Worm (Caenorhabditis elegans) whole organism, L1 larva: ENCODE results near the gene F58B4.7.

Experiments used
- C16A3.4 ChIP-seq: fragments of 150-350 bp; optimal IDR thresholded peaks from 2 replicates; lab custom pipeline; 2014; ENCODE audit warnings: missing biosample characterization, missing genetic modification characterization
- C34B4.2 ChIP-seq: sonication (generic microtip); optimal IDR thresholded peaks from 2 replicates; lab custom pipeline; 2017; ENCODE audit warnings: mild to moderate bottlenecking, missing genetic modification characterization, missing compliant biosample characterization
- F16B12.6 ChIP-seq: fragments of 150-350 bp; optimal IDR thresholded peaks from 2 replicates; lab custom pipeline; 2014; ENCODE audit warnings: missing biosample characterization, missing genetic modification characterization
- aha-1 ChIP-seq: fragments of 150-350 bp; optimal IDR thresholded peaks from 2 replicates; lab custom pipeline; 2014; ENCODE audit warnings: missing biosample characterization, missing genetic modification characterization
- alr-1 ChIP-seq: fragments of 200-800 bp; sonication (Bioruptor generic); optimal IDR thresholded peaks from 2 replicates; lab custom pipeline; 2018; ENCODE audit warnings: borderline replicate concordance, mild to moderate bottlenecking, missing genetic modification characterization, missing compliant biosample characterization
- aly-2 ChIP-seq: fragments of 150-350 bp; optimal IDR thresholded peaks from 2 replicates; lab custom pipeline; 2014; ENCODE audit warnings: missing biosample characterization, missing genetic modification characterization
- ama-1 ChIP-seq: fragments of 150-350 bp; optimal IDR thresholded peaks from 2 replicates; lab custom pipeline; 2014
- ceh-82 ChIP-seq, 3 experiments: fragments of 150-350 bp in 1 of 3; sonication (generic microtip) in 2 of 3; optimal IDR thresholded peaks; 2 replicates each; lab custom pipeline; 2014 to 2017; ENCODE audit warnings: missing biosample characterization in 3 of 3, missing genetic modification characterization in 3 of 3
- ceh-88 ChIP-seq: fragments of 200-800 bp; sonication (Bioruptor generic); IDR thresholded peaks from 2 replicates; pipeline ENCODE4 v1.3.6; 2022; ENCODE audit warnings: missing genetic modification characterization, missing compliant biosample characterization
- dsc-1 ChIP-seq: sonication (generic microtip); optimal IDR thresholded peaks from 2 replicates; lab custom pipeline; 2016; ENCODE audit warnings: mild to moderate bottlenecking, missing genetic modification characterization, missing compliant biosample characterization
- efl-1 ChIP-seq, 4 experiments: fragments of 150-350 bp; optimal IDR thresholded peaks in 3 of 4; peaks in 1 of 4; 1 replicate in 1 of 4; 2 replicates in 3 of 4; lab custom pipeline; 2014; ENCODE audit warnings: missing biosample characterization in 2 of 4, missing genetic modification characterization in 2 of 4, missing genetic modification reagents in 2 of 4
- egl-27 ChIP-seq, 2 experiments: fragments of 150-350 bp in 1 of 2; sonication (generic microtip); optimal IDR thresholded peaks; 3 replicates each; lab custom pipeline; 2017 to 2018; ENCODE audit warnings: missing biosample characterization in 2 of 2, missing genetic modification characterization in 2 of 2, missing genetic modification reagents in 2 of 2
- elt-2 ChIP-seq: sonication (generic microtip); optimal IDR thresholded peaks from 2 replicates; lab custom pipeline; 2016; ENCODE audit warnings: missing genetic modification characterization, mild to moderate bottlenecking, inconsistent platforms, missing compliant biosample characterization, missing genetic modification reagents
- elt-3 ChIP-seq, 6 experiments: fragments of 150-350 bp in 1 of 6; sonication (generic microtip); optimal IDR thresholded peaks; 2 replicates each; lab custom pipeline; 2017 to 2018; ENCODE audit warnings: missing biosample characterization in 6 of 6, missing genetic modification characterization in 6 of 6, inconsistent platforms in 1 of 6
- ets-5 ChIP-seq: fragments of 200-800 bp; sonication (Bioruptor generic); IDR thresholded peaks from 2 replicates; pipeline ENCODE4 v1.3.6; 2022; ENCODE audit warnings: missing genetic modification characterization, missing compliant biosample characterization
- fkh-10 ChIP-seq: sonication (generic microtip); optimal IDR thresholded peaks from 2 replicates; lab custom pipeline; 2017; ENCODE audit warnings: missing biosample characterization, missing genetic modification reagents, missing genetic modification characterization
- fkh-4 ChIP-seq: sonication (generic microtip); optimal IDR thresholded peaks from 2 replicates; lab custom pipeline; 2016; ENCODE audit warnings: missing compliant biosample characterization, missing genetic modification characterization, borderline replicate concordance
- fkh-8 ChIP-seq: sonication (generic microtip); optimal IDR thresholded peaks from 2 replicates; lab custom pipeline; 2016; ENCODE audit warnings: mild to moderate bottlenecking, missing genetic modification characterization, missing compliant biosample characterization
- grh-1 ChIP-seq: fragments of 200-800 bp; sonication (Bioruptor generic); IDR thresholded peaks from 2 replicates; pipeline ENCODE4 v1.3.6; 2022; ENCODE audit warnings: missing genetic modification reagents, missing genetic modification characterization, missing compliant biosample characterization
- hlh-4 ChIP-seq: sonication (generic microtip); optimal IDR thresholded peaks from 2 replicates; lab custom pipeline; 2016; ENCODE audit warnings: mild to moderate bottlenecking, missing genetic modification characterization, missing compliant biosample characterization
- hpl-2 ChIP-seq: fragments of 150-350 bp; optimal IDR thresholded peaks from 2 replicates; lab custom pipeline; 2014; ENCODE audit warnings: missing biosample characterization, missing genetic modification reagents, missing genetic modification characterization
- irx-1 ChIP-seq: sonication (generic microtip); optimal IDR thresholded peaks from 2 replicates; lab custom pipeline; 2016; ENCODE audit warnings: missing genetic modification characterization, missing compliant biosample characterization
- jun-1 ChIP-seq: fragments of 150-350 bp; optimal IDR thresholded peaks from 2 replicates; lab custom pipeline; 2014; ENCODE audit warnings: missing biosample characterization, missing genetic modification reagents, missing genetic modification characterization
- lin-13 ChIP-seq: fragments of 150-350 bp; optimal IDR thresholded peaks from 2 replicates; lab custom pipeline; 2014; ENCODE audit warnings: missing biosample characterization, missing genetic modification reagents, missing genetic modification characterization
- lin-15B ChIP-seq: fragments of 150-350 bp; sonication (generic microtip); optimal IDR thresholded peaks from 3 replicates; lab custom pipeline; 2014; ENCODE audit warnings: missing biosample characterization, missing genetic modification characterization
- lin-39 ChIP-seq: fragments of 150-350 bp; optimal IDR thresholded peaks from 2 replicates; lab custom pipeline; 2014; ENCODE audit warnings: missing biosample characterization, missing genetic modification reagents, missing genetic modification characterization
- lsy-2 ChIP-seq, 2 experiments: fragments of 150-350 bp; optimal IDR thresholded peaks; 2 replicates each; lab custom pipeline; 2014; ENCODE audit warnings: missing biosample characterization in 2 of 2, missing genetic modification characterization in 2 of 2
- nhr-11 ChIP-seq: fragments of 150-350 bp; optimal IDR thresholded peaks from 2 replicates; lab custom pipeline; 2014; ENCODE audit warnings: missing biosample characterization, missing genetic modification characterization
- nhr-19 ChIP-seq: fragments of 200-800 bp; sonication (Bioruptor generic); conservative IDR thresholded peaks from 2 replicates; pipeline ENCODE4 v1.3.6; 2022; ENCODE audit warnings: missing genetic modification characterization, missing compliant biosample characterization
- nhr-237 ChIP-seq: fragments of 150-350 bp; optimal IDR thresholded peaks from 2 replicates; lab custom pipeline; 2014; ENCODE audit warnings: missing biosample characterization, missing genetic modification characterization
- nhr-28 ChIP-seq: fragments of 150-350 bp; optimal IDR thresholded peaks from 2 replicates; lab custom pipeline; 2014; ENCODE audit warnings: missing biosample characterization, missing genetic modification characterization
- nhr-71 ChIP-seq: sonication (generic microtip); optimal IDR thresholded peaks from 2 replicates; lab custom pipeline; 2016; ENCODE audit warnings: mild to moderate bottlenecking, missing genetic modification characterization, moderate library complexity, missing compliant biosample characterization
- nhr-84 ChIP-seq: sonication (generic microtip); optimal IDR thresholded peaks from 2 replicates; lab custom pipeline; 2017; ENCODE audit warnings: missing biosample characterization, missing genetic modification characterization
- nhr-90 ChIP-seq: sonication (generic microtip); optimal IDR thresholded peaks from 2 replicates; lab custom pipeline; 2016; ENCODE audit warnings: mild to moderate bottlenecking, missing genetic modification characterization, missing compliant biosample characterization; ENCODE audit not compliant: poor library complexity
- pqm-1 ChIP-seq: sonication (generic microtip); optimal IDR thresholded peaks from 3 replicates; lab custom pipeline; 2017; ENCODE audit warnings: missing biosample characterization, missing genetic modification characterization
- snu-23 ChIP-seq: sonication (generic microtip); optimal IDR thresholded peaks from 2 replicates; lab custom pipeline; 2016; ENCODE audit warnings: missing genetic modification characterization, missing compliant biosample characterization
- sox-4 ChIP-seq: sonication (generic microtip); optimal IDR thresholded peaks from 2 replicates; lab custom pipeline; 2016; ENCODE audit warnings: missing genetic modification characterization, missing compliant biosample characterization
- sptf-1 ChIP-seq: fragments of 150-350 bp; optimal IDR thresholded peaks from 2 replicates; lab custom pipeline; 2014; ENCODE audit warnings: missing biosample characterization, missing genetic modification characterization
- sup-37 ChIP-seq: fragments of 200-800 bp; sonication (Bioruptor generic); optimal IDR thresholded peaks from 2 replicates; lab custom pipeline; 2018; ENCODE audit warnings: mild to moderate bottlenecking, missing genetic modification characterization, missing compliant biosample characterization
- tbx-2 ChIP-seq: sonication (generic microtip); optimal IDR thresholded peaks from 2 replicates; lab custom pipeline; 2016; ENCODE audit warnings: missing genetic modification characterization, missing compliant biosample characterization
- tlp-1 ChIP-seq: fragments of 150-350 bp; optimal IDR thresholded peaks from 2 replicates; lab custom pipeline; 2014; ENCODE audit warnings: missing biosample characterization, missing genetic modification characterization
- unc-130 ChIP-seq: fragments of 150-350 bp; optimal IDR thresholded peaks from 2 replicates; lab custom pipeline; 2017; ENCODE audit warnings: missing biosample characterization, missing genetic modification characterization, inconsistent platforms
- unc-86 ChIP-seq: sonication (generic microtip); optimal IDR thresholded peaks from 2 replicates; lab custom pipeline; 2016; ENCODE audit warnings: missing genetic modification characterization, missing compliant biosample characterization
- unc-98 ChIP-seq: fragments of 200-800 bp; sonication (Bioruptor generic); IDR thresholded peaks from 2 replicates; pipeline ENCODE4 v1.3.6; 2022; ENCODE audit warnings: missing genetic modification characterization, missing compliant biosample characterization
- vab-15 ChIP-seq: sonication (generic microtip); optimal IDR thresholded peaks from 2 replicates; lab custom pipeline; 2017; ENCODE audit warnings: missing genotype, mild to moderate bottlenecking, missing genetic modification characterization, missing compliant biosample characterization
- zip-4 ChIP-seq: fragments of 200-800 bp; sonication (Bioruptor generic); optimal IDR thresholded peaks from 2 replicates; lab custom pipeline; 2018; ENCODE audit warnings: mild to moderate bottlenecking, missing genetic modification characterization, moderate library complexity, missing compliant biosample characterization
- ztf-4 ChIP-seq: fragments of 150-350 bp; optimal IDR thresholded peaks from 2 replicates; lab custom pipeline; 2014; ENCODE audit warnings: missing biosample characterization, missing genetic modification characterization

The F58B4.7 gene

DNA sequence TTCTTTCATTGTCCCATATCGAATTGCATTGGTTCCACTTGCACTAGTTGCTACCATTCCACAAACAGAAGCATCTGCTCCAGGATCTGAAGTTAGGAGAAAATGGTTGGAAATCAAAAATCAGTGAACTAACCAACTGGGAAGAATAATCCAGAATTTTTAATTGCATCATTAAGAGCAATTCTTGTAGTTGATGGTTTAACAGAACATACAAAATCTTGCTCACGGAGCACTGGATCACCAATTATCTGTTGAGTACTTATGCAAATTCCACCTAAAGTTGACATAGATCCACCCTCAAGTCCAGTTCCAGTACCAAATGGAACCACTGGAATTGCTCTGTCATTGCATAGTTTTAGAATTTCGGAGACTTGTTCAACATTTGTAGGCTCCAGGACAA is 33.4 kb downstream of the F58B4.7 start:
- TF ChIP-seq C16A3.4 (tag; lab: Kevin White, UChicago) (no peak), nhr-19 (GFP tag; lab: Robert Waterston, UW) (peak; percentile 9; the same call in 1 of the 2 replicates), snu-23 (GFP tag; lab: Kevin White, UChicago) (no peak)

DNA sequence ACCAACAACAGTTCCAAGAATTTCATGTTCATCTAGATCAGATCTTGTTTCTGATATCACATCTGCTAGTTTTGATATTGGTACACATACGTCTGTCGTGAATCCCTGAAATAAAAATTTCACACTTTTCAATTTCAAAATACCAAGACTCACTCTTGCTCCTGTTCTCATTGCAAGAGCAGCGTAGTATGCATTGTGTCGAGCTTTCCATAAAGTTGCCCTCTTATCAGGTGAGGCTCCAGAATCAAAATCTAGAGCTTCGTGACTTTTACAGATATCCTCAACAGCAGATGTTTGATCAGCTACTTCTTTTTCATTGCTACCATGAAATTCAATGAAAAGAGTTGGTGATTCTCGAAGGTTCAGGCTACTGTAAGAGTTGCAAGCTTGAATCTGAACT is 34.1 kb downstream of the F58B4.7 start, which contains the start of gene F32D8.11:
Gene F32D8.11, minus strand, starts transcription at position 101 of the 400 bp plus-strand sequence.
- TF ChIP-seq efl-1 (optimal IDR thresholded peaks at IDR 0.05; lab: Kevin White, UChicago) (no peak), efl-1 (GFP tag; optimal IDR thresholded peaks at IDR 0.05 in 1 of 2; lab: Kevin White, UChicago) (peak in 1 of 2 experiments; percentile 83), fkh-4 (tag; lab: Kevin White, UChicago) (no peak), dsc-1 (tag; lab: Kevin White, UChicago) (no peak)

DNA sequence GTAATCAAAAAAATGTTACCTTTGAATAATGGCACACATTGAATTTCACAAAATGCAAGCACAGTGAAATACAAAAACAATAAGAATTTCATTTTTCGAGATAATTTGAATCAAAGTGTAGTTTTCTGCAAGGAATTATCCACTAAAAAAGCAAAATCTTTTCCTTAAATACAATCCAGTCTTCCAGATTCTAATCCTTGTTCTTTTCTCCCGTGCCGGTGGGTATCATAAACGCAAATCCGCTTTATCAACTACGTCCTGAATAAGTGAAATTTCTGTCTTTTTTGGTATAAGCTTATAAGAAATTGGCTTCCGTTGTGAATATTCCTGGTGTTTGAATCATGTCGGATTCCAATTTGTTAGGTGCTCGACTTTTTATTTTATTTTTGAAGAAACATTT is 35.0 kb downstream of the F58B4.7 start:
- TF ChIP-seq dsc-1 (tag; lab: Kevin White, UChicago) (peak; percentile 56), elt-3 (tag; optimal IDR thresholded peaks at IDR 0.05; lab: Kevin White, UChicago) (no peak), aly-2 (tag; lab: Kevin White, UChicago) (peak; percentile 48)

DNA sequence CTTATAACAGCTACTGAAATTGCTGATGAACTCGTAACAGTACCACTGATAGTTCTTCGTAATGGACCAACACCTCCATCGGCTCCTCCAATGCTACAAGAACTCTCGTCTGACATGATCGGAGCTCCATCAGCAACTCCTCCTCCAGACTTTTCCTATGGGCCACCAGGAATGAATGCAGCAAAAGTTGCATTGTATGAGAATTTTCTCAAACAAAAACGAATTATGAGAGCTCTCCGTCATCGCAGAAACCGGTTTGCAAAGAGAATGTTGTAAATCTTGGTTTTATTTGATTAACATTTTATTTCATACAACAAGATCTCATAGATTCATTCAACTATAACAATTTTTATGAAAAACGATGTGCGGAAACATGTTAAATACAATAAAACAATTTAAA is 35.6 kb downstream of the F58B4.7 start:
- TF ChIP-seq lsy-2 (tag; optimal IDR thresholded peaks at IDR 0.05; lab: Kevin White, UChicago) (peak in 1 of 2 experiments; percentile 3), nhr-28 (tag; lab: Kevin White, UChicago) (no peak), unc-98 (GFP tag; lab: Robert Waterston, UW) (no peak), F16B12.6 (tag; lab: Kevin White, UChicago) (no peak), fkh-10 (GFP tag; lab: Kevin White, UChicago) (no peak), ceh-82 (tag; optimal IDR thresholded peaks at IDR 0.05; lab: Kevin White, UChicago) (no peak), lin-13 (GFP tag; lab: Kevin White, UChicago) (no peak), C16A3.4 (tag; lab: Kevin White, UChicago) (peak; percentile 49), alr-1 (tag; lab: Kevin White, UChicago) (no peak), jun-1 (no peak), aha-1 (tag; lab: Kevin White, UChicago) (no peak), nhr-84 (tag; lab: Kevin White, UChicago) (no peak), egl-27 (tag; optimal IDR thresholded peaks at IDR 0.05; lab: Kevin White, UChicago) (no peak), nhr-90 (tag; lab: Kevin White, UChicago) (peak; percentile 28), vab-15 (tag; lab: Kevin White, UChicago) (no peak), C34B4.2 (tag; lab: Kevin White, UChicago) (no peak), unc-86 (tag; lab: Kevin White, UChicago) (no peak), lin-15B (tag; lab: Kevin White, UChicago) (no peak), ztf-4 (tag; lab: Kevin White, UChicago) (no peak), elt-3 (tag; optimal IDR thresholded peaks at IDR 0.05; lab: Kevin White, UChicago) (no peak), pqm-1 (no peak), tbx-2 (tag; lab: Kevin White, UChicago) (no peak), grh-1 (no peak), hlh-4 (no peak), nhr-71 (peak; percentile 34), zip-4 (GFP tag; lab: Kevin White, UChicago) (no peak), elt-2 (no peak), sptf-1 (tag; lab: Kevin White, UChicago) (no peak), nhr-19 (GFP tag; lab: Robert Waterston, UW) (no peak), lin-39 (tag; lab: Kevin White, UChicago) (no peak), ceh-88 (GFP tag; lab: Robert Waterston, UW) (no peak), ets-5 (GFP tag; lab: Robert Waterston, UW) (no peak), sup-37 (GFP tag; lab: Kevin White, UChicago) (no peak), fkh-8 (tag; lab: Kevin White, UChicago) (no peak), sox-4 (no peak), hpl-2 (GFP tag; lab: Kevin White, UChicago) (no peak), nhr-11 (no peak), ama-1 (lab: Kevin White, UChicago) (peak; percentile 15), tlp-1 (tag; lab: Kevin White, UChicago) (no peak), irx-1 (tag; lab: Kevin White, UChicago) (no peak), unc-130 (tag; lab: Kevin White, UChicago) (no peak), nhr-237 (tag; lab: Kevin White, UChicago) (no peak)
